Fruit fly (Drosophila melanogaster) Kc167 (cell line): ENCODE measurements around the gene CG44475.

Experiments
- Myc ChIP-seq: fragments of >200 bp; optimal IDR thresholded peaks from 2 replicates; lab custom pipeline; 2017; ENCODE audit warnings: missing external identifiers
- Sin3A ChIP-seq: fragments of >200 bp; optimal IDR thresholded peaks from 2 replicates; lab custom pipeline; 2018; ENCODE audit warnings: missing external identifiers
- h ChIP-seq: fragments of >200 bp; optimal IDR thresholded peaks from 3 replicates; lab custom pipeline; 2018; ENCODE audit warnings: missing external identifiers
- ttk ChIP-seq: sonication (Bioruptor generic); optimal IDR thresholded peaks from 2 replicates; lab custom pipeline; 2017; ENCODE audit warnings: missing external identifiers

dm6 chr2L:15853826-15854225, 29.2 kb downstream of the CG44475 start, which contains the start of gene Tektin-A:
- no peak for TF ChIP-seq h (lab: Kevin White, UChicago)
- no peak for TF ChIP-seq Myc (lab: Kevin White, UChicago)
- no peak for TF ChIP-seq Sin3A (lab: Kevin White, UChicago)
- TF ChIP-seq ttk (lab: Kevin White, UChicago), result no peak
